Fruit fly (Drosophila melanogaster) whole organism, embryonic: ENCODE data around the gene BTBD9.
A peak's percentile ranks its signal among the peaks of the same experiment; 100 is the strongest.

Experiments
- Atf6 ChIP-seq: fragments of 200-800 bp; sonication (Bioruptor generic); IDR thresholded peaks from 2 replicates; pipeline ENCODE4 v1.3.6; 2022; ENCODE audit warnings: missing biosample characterization, missing genetic modification characterization
- CG10321 ChIP-seq: fragments of 200-800 bp; sonication (Bioruptor generic); IDR thresholded peaks from 2 replicates; pipeline ENCODE4 v1.3.6; 2022; ENCODE audit warnings: missing biosample characterization, missing genetic modification characterization
- CG10366 ChIP-seq: fragments of 200-800 bp; sonication (Bioruptor generic); IDR thresholded peaks from 2 replicates; pipeline ENCODE4 v1.3.6; 2022; ENCODE audit warnings: missing biosample characterization, missing genetic modification characterization
- CG10565 ChIP-seq: fragments of 200-800 bp; sonication (Bioruptor generic); optimal IDR thresholded peaks from 3 replicates; lab custom pipeline; 2016; ENCODE audit warnings: missing biosample characterization, mild to moderate bottlenecking, missing genetic modification characterization
- CG11504 ChIP-seq: fragments of 200-800 bp; sonication (Bioruptor generic); optimal IDR thresholded peaks from 3 replicates; lab custom pipeline; 2019; ENCODE audit warnings: missing biosample characterization, mild to moderate bottlenecking, missing genetic modification characterization, moderate library complexity
- CG12219 ChIP-seq: fragments of 200-800 bp; sonication (Bioruptor generic); optimal IDR thresholded peaks from 3 replicates; lab custom pipeline; 2018; ENCODE audit warnings: missing biosample characterization, mild to moderate bottlenecking, missing genetic modification characterization
- CG1529 ChIP-seq: fragments of 200-800 bp; sonication (Bioruptor generic); optimal IDR thresholded peaks from 3 replicates; lab custom pipeline; 2018; ENCODE audit warnings: missing biosample characterization, missing genetic modification characterization
- CG15514 ChIP-seq: fragments of 200-800 bp; sonication (Bioruptor generic); optimal IDR thresholded peaks from 3 replicates; lab custom pipeline; 2017; ENCODE audit warnings: missing biosample characterization, missing genetic modification characterization, mild to moderate bottlenecking, moderate library complexity, missing genetic modification reagents
- CG15601 ChIP-seq: fragments of 200-800 bp; sonication (Bioruptor generic); optimal IDR thresholded peaks from 3 replicates; lab custom pipeline; 2019; ENCODE audit warnings: missing biosample characterization, mild to moderate bottlenecking, missing genetic modification characterization, moderate library complexity
- CG17802 ChIP-seq: fragments of 200-800 bp; sonication (Bioruptor generic); optimal IDR thresholded peaks from 2 replicates; lab custom pipeline; 2018; ENCODE audit warnings: missing biosample characterization, mild to moderate bottlenecking, missing genetic modification characterization, moderate library complexity
- CG18764 ChIP-seq: fragments of 200-800 bp; sonication (Bioruptor generic); optimal IDR thresholded peaks from 3 replicates; lab custom pipeline; 2016; ENCODE audit warnings: missing biosample characterization, missing genetic modification characterization
- CG2120 ChIP-seq: fragments of 200-800 bp; sonication (Bioruptor generic); optimal IDR thresholded peaks from 3 replicates; lab custom pipeline; 2016; ENCODE audit warnings: missing biosample characterization, missing genetic modification characterization
- CG3163 ChIP-seq: fragments of 200-800 bp; sonication (Bioruptor generic); optimal IDR thresholded peaks from 3 replicates; lab custom pipeline; 2016; ENCODE audit warnings: missing biosample characterization, missing genetic modification characterization
- CG42726 ChIP-seq: fragments of 200-800 bp; sonication (Bioruptor generic); IDR thresholded peaks from 2 replicates; pipeline ENCODE4 v1.3.6; 2022; ENCODE audit warnings: missing biosample characterization, missing genetic modification characterization; ENCODE audit not compliant: partially characterized antibody
- CG6654 ChIP-seq: fragments of 200-800 bp; sonication (Bioruptor generic); optimal IDR thresholded peaks from 2 replicates; lab custom pipeline; 2017; ENCODE audit warnings: missing biosample characterization, mild to moderate bottlenecking, missing genetic modification characterization
- CG8388 ChIP-seq: fragments of 200-800 bp; sonication (Bioruptor generic); optimal IDR thresholded peaks from 2 replicates; lab custom pipeline; 2019; ENCODE audit warnings: missing biosample characterization, mild to moderate bottlenecking, missing genetic modification characterization, moderate library complexity
- CG8765 ChIP-seq: fragments of 200-800 bp; sonication (Bioruptor generic); IDR thresholded peaks from 2 replicates; pipeline ENCODE4 v1.3.6; 2022; ENCODE audit warnings: missing biosample characterization, missing genetic modification characterization
- CrebB ChIP-seq: fragments of 200-800 bp; sonication (Bioruptor generic); optimal IDR thresholded peaks from 3 replicates; lab custom pipeline; 2018; ENCODE audit warnings: missing biosample characterization, mild to moderate bottlenecking, missing genetic modification characterization
- Dad ChIP-seq: fragments of 200-800 bp; sonication (Bioruptor generic); optimal IDR thresholded peaks from 3 replicates; lab custom pipeline; 2016; ENCODE audit warnings: missing biosample characterization, missing genetic modification characterization
- E2f1 ChIP-seq: fragments of 200-800 bp; sonication (Bioruptor generic); IDR thresholded peaks from 2 replicates; pipeline ENCODE4 v1.3.6; 2022; ENCODE audit warnings: missing biosample characterization, missing genetic modification characterization
- Fer2 ChIP-seq: fragments of 200-800 bp; sonication (Bioruptor generic); optimal IDR thresholded peaks from 2 replicates; lab custom pipeline; 2018; ENCODE audit warnings: missing biosample characterization, mild to moderate bottlenecking, missing genetic modification characterization, moderate library complexity
- Gug ChIP-seq: fragments of 200-800 bp; sonication (Bioruptor generic); IDR thresholded peaks from 4 replicates; pipeline ENCODE4 v1.3.6; 2022; ENCODE audit warnings: missing biosample characterization, missing genetic modification characterization
- HLH4C ChIP-seq: fragments of 200-800 bp; sonication (Bioruptor generic); IDR thresholded peaks from 3 replicates; pipeline ENCODE4 v1.3.6; 2022; ENCODE audit warnings: missing biosample characterization, missing genetic modification characterization; ENCODE audit not compliant: partially characterized antibody
- Myb ChIP-seq: fragments of 200-800 bp; sonication (Bioruptor generic); optimal IDR thresholded peaks from 2 replicates; lab custom pipeline; 2016; ENCODE audit warnings: missing biosample characterization, missing genetic modification characterization
- NC2α ChIP-seq: fragments of 200-800 bp; sonication (Bioruptor generic); optimal IDR thresholded peaks from 2 replicates; lab custom pipeline; 2016; ENCODE audit warnings: missing biosample characterization, missing genetic modification characterization
- NK7.1 ChIP-seq: fragments of 200-800 bp; sonication (Bioruptor generic); optimal IDR thresholded peaks from 3 replicates; lab custom pipeline; 2016; ENCODE audit warnings: missing biosample characterization, missing genetic modification characterization
- Nf-YC ChIP-seq: fragments of 200-800 bp; optimal IDR thresholded peaks from 3 replicates; lab custom pipeline; 2019; ENCODE audit warnings: missing biosample characterization, mild to moderate bottlenecking, missing genetic modification characterization, moderate library complexity
- Oaz ChIP-seq: fragments of 200-800 bp; sonication (Bioruptor generic); IDR thresholded peaks from 2 replicates; pipeline ENCODE4 v1.3.6; 2022; ENCODE audit warnings: missing biosample characterization, missing genetic modification characterization
- Oli ChIP-seq: fragments of 200-800 bp; sonication (Bioruptor generic); optimal IDR thresholded peaks from 2 replicates; lab custom pipeline; 2018; ENCODE audit warnings: missing biosample characterization, mild to moderate bottlenecking, missing genetic modification characterization, moderate library complexity
- Vsx1 ChIP-seq: fragments of 200-800 bp; sonication (Bioruptor generic); optimal IDR thresholded peaks from 2 replicates; lab custom pipeline; 2017; ENCODE audit warnings: missing biosample characterization, mild to moderate bottlenecking, missing genetic modification characterization, missing genetic modification reagents
- abd-A ChIP-seq: fragments of 200-800 bp; sonication (Bioruptor generic); optimal IDR thresholded peaks from 3 replicates; lab custom pipeline; 2019; ENCODE audit warnings: missing biosample characterization, mild to moderate bottlenecking, missing genetic modification characterization, moderate library complexity
- cad ChIP-seq: fragments of >200 bp; optimal IDR thresholded peaks from 2 replicates; lab custom pipeline; 2017; ENCODE audit warnings: missing biosample characterization, missing genetic modification characterization
- chinmo ChIP-seq: fragments of 200-800 bp; sonication (Bioruptor generic); IDR thresholded peaks from 4 replicates; pipeline ENCODE4 v1.3.6; 2022; ENCODE audit warnings: missing biosample characterization, missing genetic modification characterization; ENCODE audit not compliant: partially characterized antibody
- ci ChIP-seq: fragments of 200-800 bp; sonication (Bioruptor generic); IDR thresholded peaks from 3 replicates; pipeline ENCODE4 v1.3.6; 2022; ENCODE audit warnings: missing biosample characterization, missing genetic modification characterization
- corto ChIP-seq: fragments of 200-800 bp; sonication (Bioruptor generic); optimal IDR thresholded peaks from 2 replicates; lab custom pipeline; 2016; ENCODE audit warnings: missing biosample characterization, mild to moderate bottlenecking, missing genetic modification characterization, moderate library complexity
- gce ChIP-seq: fragments of 200-800 bp; sonication (Bioruptor generic); IDR thresholded peaks from 3 replicates; pipeline ENCODE4 v1.3.6; 2022; ENCODE audit warnings: missing biosample characterization, missing genetic modification characterization
- klu ChIP-seq: fragments of 200-800 bp; sonication (Bioruptor generic); IDR thresholded peaks from 2 replicates; pipeline ENCODE4 v1.3.6; 2022; ENCODE audit warnings: missing biosample characterization, missing genetic modification characterization
- lab ChIP-seq: fragments of 200-800 bp; sonication (Bioruptor generic); optimal IDR thresholded peaks from 3 replicates; lab custom pipeline; 2017; ENCODE audit warnings: missing biosample characterization, missing genetic modification characterization, mild to moderate bottlenecking, moderate library complexity, missing genetic modification reagents
- mirr ChIP-seq: fragments of 200-800 bp; sonication (Bioruptor generic); optimal IDR thresholded peaks from 3 replicates; lab custom pipeline; 2018; ENCODE audit warnings: missing biosample characterization, mild to moderate bottlenecking, missing genetic modification characterization
- p53 ChIP-seq: fragments of 200-800 bp; sonication (Bioruptor generic); optimal IDR thresholded peaks from 2 replicates; lab custom pipeline; 2016; ENCODE audit warnings: missing biosample characterization, missing genetic modification characterization
- run ChIP-seq: fragments of 200-800 bp; sonication (Bioruptor generic); optimal IDR thresholded peaks from 3 replicates; lab custom pipeline; 2018; ENCODE audit warnings: missing biosample characterization, mild to moderate bottlenecking, missing genetic modification characterization
- sens-2 ChIP-seq: fragments of 200-800 bp; sonication (Bioruptor generic); IDR thresholded peaks from 2 replicates; pipeline ENCODE4 v1.3.6; 2022; ENCODE audit warnings: missing biosample characterization, missing genetic modification characterization
- slbo ChIP-seq: fragments of 200-800 bp; sonication (Bioruptor generic); IDR thresholded peaks from 2 replicates; pipeline ENCODE4 v1.3.6; 2022; ENCODE audit warnings: missing biosample characterization, missing genetic modification characterization
- stc ChIP-seq: fragments of 200-800 bp; sonication (Bioruptor generic); IDR thresholded peaks from 2 replicates; pipeline ENCODE4 v1.3.6; 2022; ENCODE audit warnings: missing biosample characterization, missing genetic modification characterization
- unc-4 ChIP-seq: fragments of 200-800 bp; sonication (Bioruptor generic); IDR thresholded peaks from 2 replicates; pipeline ENCODE4 v1.3.6; 2022; ENCODE audit warnings: missing biosample characterization, missing genetic modification characterization; ENCODE audit not compliant: partially characterized antibody
- wdn ChIP-seq: fragments of 200-800 bp; sonication (Bioruptor generic); IDR thresholded peaks from 2 replicates; pipeline ENCODE4 v1.3.6; 2022; ENCODE audit warnings: missing biosample characterization, missing genetic modification characterization

BTBD9 gene

DNA sequence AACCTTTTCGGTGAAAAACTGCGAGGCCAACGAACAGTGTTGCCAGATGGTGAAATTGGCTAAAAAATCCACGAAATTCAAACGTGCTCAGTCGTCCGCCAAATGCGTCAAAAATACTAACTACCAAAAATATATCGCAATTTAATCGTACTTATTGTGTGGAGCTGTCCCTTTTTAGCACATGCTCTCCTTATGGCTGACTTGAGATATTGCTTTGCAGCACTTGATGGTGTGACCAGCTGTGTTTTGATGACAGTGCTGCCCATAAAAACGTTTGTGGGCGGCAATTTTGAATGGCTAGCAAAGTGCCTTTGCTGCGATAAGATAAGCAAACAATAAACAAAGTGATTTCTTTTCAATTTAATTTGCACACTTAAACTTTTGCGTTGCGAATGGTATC lies 4.1 kb upstream of the BTBD9 start, which contains the start of gene Tango5 (continued):
- TF ChIP-seq Nf-YC (tag; lab: Kevin White, UChicago) (peak; percentile 50), lab (GFP tag; lab: Kevin White, UChicago) (no peak), CG10321 (GFP tag; lab: Robert Waterston, UW) (peak; percentile 93), CG12219 (GFP tag; lab: Kevin White, UChicago) (no peak), CG6654 (no peak), E2f1 (GFP tag; lab: Robert Waterston, UW) (no peak), CG8765 (GFP tag; lab: Robert Waterston, UW) (no peak), CG15514 (GFP tag; lab: Kevin White, UChicago) (peak; percentile 58), CG1529 (no peak), CG11504 (tag; lab: Kevin White, UChicago) (peak; percentile 30), mirr (GFP tag; lab: Kevin White, UChicago) (no peak), CG2120 (GFP tag; lab: Kevin White, UChicago) (no peak), klu (no peak), Dad (GFP tag; lab: Kevin White, UChicago) (no peak), CG10366 (GFP tag; lab: Robert Waterston, UW) (no peak), NC2α (GFP tag; lab: Kevin White, UChicago) (no peak), CG10565 (GFP tag; lab: Kevin White, UChicago) (no peak), CG42726 (GFP tag; lab: Robert Waterston, UW) (no peak), CG18764 (GFP tag; lab: Kevin White, UChicago) (no peak), Gug (GFP tag; lab: Robert Waterston, UW) (no peak), corto (no peak), CG17802 (tag; lab: Kevin White, UChicago) (no peak), cad (GFP tag; lab: Kevin White, UChicago) (no peak), HLH4C (GFP tag; lab: Robert Waterston, UW) (no peak; the same call in 2 of the 3 replicates), wdn (GFP tag; lab: Robert Waterston, UW) (no peak), Fer2 (tag; lab: Kevin White, UChicago) (no peak), CG3163 (GFP tag; lab: Kevin White, UChicago) (no peak), run (tag; lab: Kevin White, UChicago) (no peak), p53 (peak; percentile 11), gce (no peak), Myb (GFP tag; lab: Kevin White, UChicago) (peak; percentile 63), Oaz (GFP tag; lab: Robert Waterston, UW) (no peak), sens-2 (GFP tag; lab: Robert Waterston, UW) (no peak), unc-4 (peak; percentile 62; the same call in 1 of the 2 replicates), CrebB (tag; lab: Kevin White, UChicago) (peak; percentile 15), CG8388 (GFP tag; lab: Kevin White, UChicago) (no peak), Oli (tag; lab: Kevin White, UChicago) (no peak), NK7.1 (no peak)

DNA sequence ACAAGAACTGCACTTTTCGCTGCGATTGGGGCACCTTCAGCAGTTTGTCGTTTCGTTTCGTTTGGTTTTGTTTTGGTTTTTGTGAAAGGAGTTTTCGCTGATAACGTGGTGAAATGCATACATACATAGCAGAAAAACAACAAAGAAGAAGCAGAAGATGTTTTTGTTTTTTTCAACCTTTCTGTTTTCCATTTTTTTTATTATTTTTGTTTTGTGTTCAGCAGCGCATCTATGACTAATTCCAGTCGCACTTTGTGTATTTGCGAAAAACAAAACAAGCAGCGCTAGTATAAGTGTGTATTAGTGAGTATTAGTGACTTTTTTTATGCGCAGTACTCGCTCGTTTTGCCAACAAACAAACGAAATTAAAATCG lies 1.4 kb upstream of the BTBD9 start:
- TF ChIP-seq CG15601 (tag; lab: Kevin White, UChicago) (peak; percentile 7), Atf6 (GFP tag; lab: Robert Waterston, UW) (no peak), Vsx1 (GFP tag; lab: Kevin White, UChicago) (peak; percentile 36), chinmo (GFP tag; lab: Robert Waterston, UW) (0 out of 4 replicates have a peak, but pooled peaks have one; percentile 33), abd-A (tag; lab: Kevin White, UChicago) (no peak), stc (GFP tag; lab: Robert Waterston, UW) (peak; percentile 29; the same call in 1 of the 2 replicates), ci (GFP tag; lab: Robert Waterston, UW) (no peak), slbo (GFP tag; lab: Robert Waterston, UW) (no peak)
